Fruit fly (Drosophila melanogaster): Measurements from ENCODE around the gene baz.

baz gene

DNA sequence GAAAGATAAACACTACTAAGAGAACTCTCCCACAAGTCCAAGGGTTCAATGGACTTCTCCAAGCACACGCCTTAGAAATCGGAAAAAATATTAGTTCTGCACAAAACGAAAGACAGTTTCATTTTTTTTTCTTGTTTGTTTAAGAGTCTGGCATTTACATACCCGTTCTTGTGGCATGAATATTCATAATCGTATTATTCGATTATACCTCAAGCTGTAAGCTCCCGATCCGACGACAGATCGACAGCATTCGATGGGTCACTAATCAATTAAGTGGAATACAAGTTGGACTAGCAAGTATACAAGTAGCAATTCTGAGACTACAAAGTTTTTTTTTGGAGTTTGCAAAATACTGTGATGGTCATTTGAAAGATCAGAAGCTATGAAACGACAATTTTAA lies 67.7 kb downstream of the baz start:
- no peak for TF ChIP-seq CG10631 (GFP tag; optimal IDR thresholded peaks at IDR 0.05)
- TF ChIP-seq CG3032 (tag; optimal IDR thresholded peaks at IDR 0.05) = no peak
- no peak for TF ChIP-seq acj6 (GFP tag; optimal IDR thresholded peaks at IDR 0.05)
- no peak for TF ChIP-seq topi (GFP tag; optimal IDR thresholded peaks at IDR 0.05)
- no peak for TF ChIP-seq Sox102F (GFP tag; optimal IDR thresholded peaks at IDR 0.05)
- no peak for TF ChIP-seq spab (GFP tag; optimal IDR thresholded peaks at IDR 0.05)
- no peak for TF ChIP-seq Ets96B (tag; optimal IDR thresholded peaks at IDR 0.05)
- no peak for TF ChIP-seq CG31627 (GFP tag; optimal IDR thresholded peaks at IDR 0.05)
- TF ChIP-seq CG6792 (GFP tag; optimal IDR thresholded peaks at IDR 0.05) = no peak
- no peak for TF ChIP-seq dsx (GFP tag; optimal IDR thresholded peaks at IDR 0.05; ENCODE audit: poor library complexity, severe bottlenecking)

DNA sequence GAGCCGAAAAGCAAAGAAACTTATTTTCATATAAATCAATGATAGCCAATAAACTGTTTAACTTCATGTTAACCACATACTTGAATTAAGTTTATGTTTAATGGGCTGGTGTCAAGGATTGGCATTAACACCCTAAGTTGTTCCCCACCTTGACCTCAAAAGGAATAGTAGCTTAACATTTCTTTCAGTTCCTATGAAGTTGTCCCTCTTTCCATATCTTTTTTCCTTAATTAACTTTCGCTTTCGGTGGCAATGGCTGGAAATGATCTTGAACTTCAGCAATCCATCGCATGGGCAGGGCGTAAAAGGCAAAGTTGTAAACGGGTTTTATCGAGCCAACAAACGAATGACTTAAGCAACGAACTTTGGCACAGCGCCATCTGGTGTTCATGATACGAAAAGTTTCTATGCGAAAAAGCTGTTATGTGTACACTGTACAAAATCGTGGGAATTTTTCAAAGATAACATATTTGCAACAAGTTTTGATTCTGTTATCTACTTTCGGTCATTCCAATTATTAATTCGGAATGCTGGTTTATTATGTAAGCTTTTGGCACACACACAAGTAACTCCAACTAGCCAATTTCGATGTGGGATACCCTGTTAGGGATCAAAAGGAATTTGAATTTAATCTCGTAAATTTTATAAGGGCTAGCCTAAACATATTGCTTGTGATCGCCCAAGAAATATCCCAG lies 69.8 kb downstream of the baz start:
- TF ChIP-seq CG6808 (GFP tag; optimal IDR thresholded peaks at IDR 0.05) = no peak
- TF ChIP-seq Ets21C (GFP tag; optimal IDR thresholded peaks at IDR 0.05) = peak; percentile 26
- peak; percentile 51 for TF ChIP-seq CG31627 (GFP tag; optimal IDR thresholded peaks at IDR 0.05)
- TF ChIP-seq CG6854 (GFP tag; optimal IDR thresholded peaks at IDR 0.05) = no peak
- TF ChIP-seq CG3919 (GFP tag; optimal IDR thresholded peaks at IDR 0.05) = no peak
- peak; percentile 45 for TF ChIP-seq achi (GFP tag; optimal IDR thresholded peaks at IDR 0.05)
- no peak for TF ChIP-seq CG8632 (GFP tag; optimal IDR thresholded peaks at IDR 0.05)
- peak; percentile 48 for TF ChIP-seq acj6 (GFP tag; optimal IDR thresholded peaks at IDR 0.05)
- TF ChIP-seq CG8319 (GFP tag; optimal IDR thresholded peaks at IDR 0.05) = no peak
- TF ChIP-seq CG4318 (GFP tag; optimal IDR thresholded peaks at IDR 0.05) = peak; percentile 34
- TF ChIP-seq Lpt (GFP tag; optimal IDR thresholded peaks at IDR 0.05) = peak; percentile 40
- no peak for TF ChIP-seq fkh (GFP tag; optimal IDR thresholded peaks at IDR 0.05)
- peak; percentile 17 for TF ChIP-seq CG6792 (GFP tag; optimal IDR thresholded peaks at IDR 0.05)
- no peak for TF ChIP-seq CG6276 (GFP tag; optimal IDR thresholded peaks at IDR 0.05)
- TF ChIP-seq Hr39 (GFP tag; optimal IDR thresholded peaks at IDR 0.05) = peak; percentile 64
- no peak for TF ChIP-seq Hr38 (GFP tag; optimal IDR thresholded peaks at IDR 0.05)
- TF ChIP-seq vri (GFP tag; optimal IDR thresholded peaks at IDR 0.05) = no peak
- no peak for TF ChIP-seq Eip75B (GFP tag; optimal IDR thresholded peaks at IDR 0.05)
- TF ChIP-seq CG7368 (GFP tag; optimal IDR thresholded peaks at IDR 0.05) = no peak
- no peak for TF ChIP-seq fd85E (GFP tag; optimal IDR thresholded peaks at IDR 0.05)
- TF ChIP-seq Blimp-1 (GFP tag; optimal IDR thresholded peaks at IDR 0.05) = peak; percentile 97
- TF ChIP-seq lz (GFP tag; optimal IDR thresholded peaks at IDR 0.05) = peak; percentile 67
- TF ChIP-seq CG16779 (tag; optimal IDR thresholded peaks at IDR 0.05) = no peak
- no peak for TF ChIP-seq CG9139 (GFP tag; optimal IDR thresholded peaks at IDR 0.05)
- TF ChIP-seq Smox (GFP tag; optimal IDR thresholded peaks at IDR 0.05) = peak; percentile 54
- TF ChIP-seq CG11902 (GFP tag; optimal IDR thresholded peaks at IDR 0.05) = no peak
- TF ChIP-seq esn (GFP tag; optimal IDR thresholded peaks at IDR 0.05) = peak; percentile 56
- peak; percentile 74 for TF ChIP-seq svp (GFP tag)
- no peak for TF ChIP-seq CG10669 (GFP tag; optimal IDR thresholded peaks at IDR 0.05)
- TF ChIP-seq dac (GFP tag; optimal IDR thresholded peaks at IDR 0.05) = peak; percentile 37
- no peak for TF ChIP-seq CG15336 (GFP tag; IDR thresholded peaks at IDR 0.05)
- no peak for TF ChIP-seq spab (GFP tag; optimal IDR thresholded peaks at IDR 0.05)
- TF ChIP-seq CG11762 (GFP tag; optimal IDR thresholded peaks at IDR 0.05; ENCODE audit: insufficient read depth) = no peak
- TF ChIP-seq Met (GFP tag; optimal IDR thresholded peaks at IDR 0.05) = peak; percentile 59
- no peak for TF ChIP-seq cyc (GFP tag; optimal IDR thresholded peaks at IDR 0.05)
- peak; percentile 22 for TF ChIP-seq dsx (GFP tag; optimal IDR thresholded peaks at IDR 0.05; ENCODE audit: poor library complexity, severe bottlenecking)
- TF ChIP-seq CG10631 (GFP tag; optimal IDR thresholded peaks at IDR 0.05) = peak; percentile 23
- TF ChIP-seq CG8119 (GFP tag; IDR thresholded peaks at IDR 0.05) = peak; percentile 51; the same call in 1 of the 3 replicates
- TF ChIP-seq fd59A (GFP tag; optimal IDR thresholded peaks at IDR 0.05) = peak; percentile 33
- peak; percentile 31 for TF ChIP-seq CG34406 (GFP tag; optimal IDR thresholded peaks at IDR 0.05)
- TF ChIP-seq Hr4 (GFP tag; optimal IDR thresholded peaks at IDR 0.05) = peak; percentile 48
- no peak for TF ChIP-seq Eip93F (GFP tag; optimal IDR thresholded peaks at IDR 0.05)
- TF ChIP-seq pdm3 (GFP tag; optimal IDR thresholded peaks at IDR 0.05) = peak; percentile 65
- TF ChIP-seq CG1621 (tag; optimal IDR thresholded peaks at IDR 0.05) = peak; percentile 2

All from whole organism, prepupa.